Worm (Caenorhabditis elegans) whole organism, midembryonic: Measurements from ENCODE around the gene H03G16.5.

Experiments
- T22C8.4 ChIP-seq: fragments of 200-800 bp; sonication (Bioruptor generic); IDR thresholded peaks from 2 replicates; pipeline ENCODE4 v1.3.6; 2022; ENCODE audit warnings: missing genetic modification characterization, missing compliant biosample characterization
- cog-1 ChIP-seq: sonication (generic microtip); optimal IDR thresholded peaks from 2 replicates; lab custom pipeline; 2016; ENCODE audit warnings: missing genetic modification characterization, missing compliant biosample characterization
- flt-1 ChIP-seq: fragments of 200-800 bp; sonication (Bioruptor generic); IDR thresholded peaks from 2 replicates; pipeline ENCODE4 v1.3.6; 2022; ENCODE audit warnings: missing genetic modification characterization, missing compliant biosample characterization
- klf-2 ChIP-seq: fragments of 200-800 bp; sonication (Bioruptor generic); conservative IDR thresholded peaks from 2 replicates; pipeline ENCODE4 v1.3.6; 2022; ENCODE audit warnings: missing genetic modification reagents, missing genetic modification characterization, missing compliant biosample characterization
- med-1 ChIP-seq: sonication (generic microtip); optimal IDR thresholded peaks from 2 replicates; lab custom pipeline; 2017; ENCODE audit warnings: missing genetic modification characterization, mild to moderate bottlenecking, missing compliant biosample characterization, antibody characterized with exemption, missing genetic modification reagents; ENCODE audit not compliant: insufficient read depth
- ref-1 ChIP-seq: fragments of 200-800 bp; sonication (Bioruptor generic); conservative IDR thresholded peaks from 2 replicates; pipeline ENCODE4 v1.3.6; 2022; ENCODE audit warnings: missing genetic modification reagents, missing genetic modification characterization, missing compliant biosample characterization
- tab-1 ChIP-seq: fragments of 200-800 bp; sonication (Bioruptor generic); IDR thresholded peaks from 2 replicates; pipeline ENCODE4 v1.3.6; 2022; ENCODE audit warnings: missing genetic modification characterization, missing compliant biosample characterization
- ztf-23 ChIP-seq: fragments of 200-800 bp; sonication (Bioruptor generic); IDR thresholded peaks from 2 replicates; pipeline ENCODE4 v1.3.6; 2022; ENCODE audit warnings: missing genetic modification reagents, missing genetic modification characterization, missing compliant biosample characterization
- ztf-29 ChIP-seq: fragments of 200-800 bp; sonication (Bioruptor generic); IDR thresholded peaks from 2 replicates; pipeline ENCODE4 v1.3.6; 2022; ENCODE audit warnings: missing genetic modification reagents, missing genetic modification characterization, missing compliant biosample characterization

- TF ChIP-seq klf-2 (no peak), med-1 (no peak), ztf-29 (GFP tag; lab: Robert Waterston, UW) (no peak), T22C8.4 (no peak), ref-1 (no peak), tab-1 (no peak), ztf-23 (GFP tag; lab: Robert Waterston, UW) (no peak), flt-1 (no peak), cog-1 (tag; lab: Kevin White, UChicago) (no peak)
Observed at ce11 chrX:15013941-15014453, 42.6 kb downstream of the H03G16.5 start.
